Worm (Caenorhabditis elegans): ENCODE data around the gene trxr-1.
A peak's percentile ranks its signal among the peaks of the same experiment; 100 is the strongest.

The trxr-1 gene

DNA sequence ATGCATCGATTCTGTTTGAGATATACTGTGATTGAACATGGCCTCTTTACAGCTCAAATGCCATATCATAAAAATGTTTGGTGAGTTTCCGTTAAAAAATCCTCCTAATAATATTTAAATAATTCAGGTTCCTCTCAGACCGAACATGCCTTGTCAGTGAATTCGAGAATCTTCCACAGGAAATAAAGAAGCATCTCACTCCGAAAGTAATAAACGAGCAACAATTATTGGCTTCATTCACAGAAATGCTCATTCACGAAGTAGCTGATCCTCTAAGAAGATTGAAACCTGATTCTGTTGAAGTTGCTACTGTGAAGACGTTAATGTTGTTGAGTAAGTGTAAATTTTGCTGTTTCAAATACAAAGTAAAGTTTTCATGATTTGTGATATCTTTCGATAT is 40.4 kb downstream of the trxr-1 start (continued):
- TF ChIP-seq nhr-102 (tag; optimal IDR thresholded peaks at IDR 0.05) = no peak
- no peak for TF ChIP-seq lin-15B (tag; optimal IDR thresholded peaks at IDR 0.05)
- TF ChIP-seq nhr-10 (tag; optimal IDR thresholded peaks at IDR 0.05) = no peak

DNA sequence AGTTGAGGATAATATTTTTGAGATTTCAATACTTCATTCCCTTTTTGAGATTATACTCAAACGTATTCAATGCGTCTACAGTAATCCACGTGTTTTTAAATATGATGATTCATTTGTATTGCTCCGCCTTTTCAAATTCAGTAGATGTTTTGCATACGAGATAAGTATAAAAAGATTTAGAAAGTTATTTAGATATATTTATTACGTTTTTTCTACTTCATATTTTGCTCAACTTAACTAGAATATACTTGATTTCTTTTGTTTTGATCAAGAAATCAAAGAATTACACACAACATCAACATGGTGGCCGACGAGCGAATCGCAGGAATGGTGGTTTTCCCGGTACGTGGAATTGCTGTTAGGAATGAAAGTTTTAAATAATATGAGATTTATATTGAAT is 45.9 kb downstream of the trxr-1 start, which contains the start of gene srx-50:
Gene srx-50 (plus strand): TSS at position 301 of the 400 bp plus-strand sequence.
- no peak for TF ChIP-seq Y75B8A.6 (GFP tag; IDR thresholded peaks at IDR 0.05)
- no peak for TF ChIP-seq hif-1 (tag; optimal IDR thresholded peaks at IDR 0.05)
- no peak for TF ChIP-seq nhr-41 (GFP tag; IDR thresholded peaks at IDR 0.05)

DNA sequence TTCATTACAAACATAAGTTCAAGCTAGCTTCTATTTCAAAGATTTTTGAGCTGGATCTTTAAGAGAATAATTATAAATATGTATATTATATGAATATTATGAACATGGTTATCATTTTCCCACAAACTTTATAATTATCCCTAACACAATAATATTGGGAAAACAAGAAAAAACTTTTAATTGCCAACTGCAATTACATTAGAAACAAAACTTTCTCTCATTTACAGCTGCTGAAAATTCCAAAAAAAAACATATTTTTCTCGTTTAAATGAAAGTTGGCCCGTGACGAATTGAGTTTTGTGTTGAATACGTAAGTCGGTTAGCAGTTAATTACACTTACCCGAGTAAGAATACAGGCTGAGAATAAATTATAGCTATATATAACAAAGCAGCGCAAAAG is 50.9 kb downstream of the trxr-1 start:
- no peak for TF ChIP-seq ceh-28 (tag; optimal IDR thresholded peaks at IDR 0.05)
- peak; percentile 90 for TF ChIP-seq aha-1 (tag)

DNA sequence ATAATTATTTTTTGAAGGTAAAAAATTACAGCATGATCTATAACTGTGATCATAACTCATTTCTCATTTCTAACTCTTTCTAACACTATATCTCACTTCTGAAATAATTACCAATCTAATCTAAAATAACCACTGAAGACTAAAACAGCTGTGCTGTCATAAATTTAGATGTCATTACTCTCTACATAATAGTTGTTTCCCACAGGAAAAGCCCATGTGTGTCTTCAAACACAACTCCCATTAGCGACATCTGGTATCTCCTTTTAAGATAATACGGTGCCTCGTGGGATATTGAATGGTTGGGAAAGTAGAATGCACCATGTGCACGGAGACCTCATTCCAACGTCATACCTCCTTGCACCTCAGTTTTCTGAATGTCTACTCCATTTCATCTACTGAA is 53.3 kb downstream of the trxr-1 start, which contains the start of gene Y43B11AL.1:
Gene Y43B11AL.1 (plus strand): TSS at position 301 of the 400 bp plus-strand sequence.
- TF ChIP-seq nhr-11 (tag; optimal IDR thresholded peaks at IDR 0.05) = no peak
- TF ChIP-seq php-3 (GFP tag; IDR thresholded peaks at IDR 0.05) = no peak
- TF ChIP-seq rbr-2 (tag; optimal IDR thresholded peaks at IDR 0.05) = no peak
- TF ChIP-seq daf-19 (GFP tag; conservative IDR thresholded peaks at IDR 0.05) = no peak
- no peak for TF ChIP-seq Y5F2A.4 (GFP tag; optimal IDR thresholded peaks at IDR 0.05)
- no peak for TF ChIP-seq nhr-25 (tag; optimal IDR thresholded peaks at IDR 0.05; ENCODE audit: borderline replicate concordance, insufficient read depth)
- TF ChIP-seq hlh-30 (tag; optimal IDR thresholded peaks at IDR 0.05; ENCODE audit: insufficient read depth) = no peak
- TF ChIP-seq fos-1 (tag; optimal IDR thresholded peaks at IDR 0.05) = no peak
- no peak for TF ChIP-seq mep-1 (tag; optimal IDR thresholded peaks at IDR 0.05)
- TF ChIP-seq zip-2 (tag; optimal IDR thresholded peaks at IDR 0.05) = no peak
- no peak for TF ChIP-seq cey-2 (tag; optimal IDR thresholded peaks at IDR 0.05; ENCODE audit: borderline replicate concordance, insufficient read depth)
- no peak for TF ChIP-seq ces-1 (GFP tag; optimal IDR thresholded peaks at IDR 0.05)
